Worm (Caenorhabditis elegans): ENCODE measurements around the gene K09E2.2.
A peak's percentile ranks its signal among the peaks of the same experiment; 100 is the strongest.

K09E2.2 gene

DNA sequence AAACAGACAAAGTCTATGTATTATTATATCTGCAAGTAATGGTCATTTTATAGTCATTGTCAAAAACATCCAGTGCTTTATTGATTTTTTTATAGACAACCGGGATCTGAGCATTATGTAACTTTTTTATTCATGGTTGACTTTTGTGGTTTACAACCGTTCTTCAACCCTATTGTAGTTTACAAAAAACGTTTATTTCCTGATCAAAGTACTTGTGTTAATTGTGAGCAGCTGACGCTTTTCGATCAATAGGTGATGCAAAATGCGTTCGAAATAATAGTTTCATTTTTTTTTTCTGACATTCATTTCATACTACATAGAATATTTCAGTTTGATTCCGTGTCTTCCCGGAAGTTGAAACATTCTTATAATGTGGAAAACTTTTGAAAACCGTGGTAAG, at the start of gene K09E2.2, which contains the start of gene K09E2.3:
K09E2.2 (plus strand) TSS at position 301 of the 400 bp plus-strand sequence.
K09E2.3 (plus strand) TSS at position 325 of the 400 bp plus-strand sequence.
- TF ChIP-seq ama-1 (optimal IDR thresholded peaks at IDR 0.05) (no peak), nhr-77 (tag; optimal IDR thresholded peaks at IDR 0.05) (no peak), unc-62 (GFP tag; optimal IDR thresholded peaks at IDR 0.05) (no peak), snpc-4 (tag; optimal IDR thresholded peaks at IDR 0.05) (no peak), mml-1 (tag; optimal IDR thresholded peaks at IDR 0.05) (no peak), sea-2 (GFP tag; optimal IDR thresholded peaks at IDR 0.05) (no peak), ztf-4 (tag; optimal IDR thresholded peaks at IDR 0.05) (no peak), ceh-9 (tag; optimal IDR thresholded peaks at IDR 0.05) (no peak), nfya-1 (tag; optimal IDR thresholded peaks at IDR 0.05; ENCODE audit: insufficient read depth) (no peak), unc-39 (tag; optimal IDR thresholded peaks at IDR 0.05) (no peak), eor-1 (tag; optimal IDR thresholded peaks at IDR 0.05) (no peak), ZK546.5 (tag; optimal IDR thresholded peaks at IDR 0.05) (no peak), nhr-12 (tag; optimal IDR thresholded peaks at IDR 0.05) (no peak), nhr-76 (tag; optimal IDR thresholded peaks at IDR 0.05) (no peak)

DNA sequence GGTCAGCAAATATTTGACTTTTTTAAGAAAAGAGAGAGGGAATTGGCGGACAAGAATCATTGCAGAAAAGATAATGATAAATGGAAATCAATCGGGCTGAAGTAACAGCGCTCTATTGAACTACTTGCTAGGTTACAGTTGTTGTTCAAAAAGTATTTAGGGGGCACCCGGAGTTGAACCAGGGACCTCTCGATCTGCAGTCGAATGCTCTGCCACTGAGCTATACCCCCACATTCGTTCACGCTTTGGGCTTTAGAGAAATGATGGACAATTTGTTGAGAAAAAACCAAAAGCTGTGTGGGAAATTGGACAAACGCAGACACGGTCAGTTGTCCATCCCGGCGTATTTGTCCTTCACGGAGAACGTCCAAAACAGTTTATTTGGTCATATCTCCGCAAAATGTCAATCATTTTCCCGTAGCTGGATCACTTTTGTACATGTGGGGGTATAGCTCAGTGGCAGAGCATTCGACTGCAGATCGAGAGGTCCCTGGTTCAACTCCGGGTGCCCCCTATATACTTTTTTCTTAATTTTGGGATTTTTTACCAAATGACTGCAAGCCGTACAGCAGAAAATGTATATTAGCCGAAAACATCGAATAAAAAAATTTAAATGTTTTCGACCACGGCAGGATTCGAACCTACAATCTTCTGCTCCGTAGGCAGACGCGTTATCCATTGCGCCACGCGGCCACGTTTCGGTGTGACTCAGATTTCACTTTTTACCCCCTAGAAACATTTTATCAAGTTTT, 48.8 kb upstream of the K09E2.2 start:
- TF ChIP-seq mdl-1 (tag; optimal IDR thresholded peaks at IDR 0.05) (no peak), lin-15B (tag; optimal IDR thresholded peaks at IDR 0.05) (no peak), elt-2 (tag; optimal IDR thresholded peaks at IDR 0.05) (peak; percentile 21), nfya-1 (tag; optimal IDR thresholded peaks at IDR 0.05; ENCODE audit: insufficient read depth) (peak; percentile 40), jun-1 (tag; optimal IDR thresholded peaks at IDR 0.05) (no peak), tbx-2 (tag; optimal IDR thresholded peaks at IDR 0.05) (peak; percentile 63), skn-1 (tag; optimal IDR thresholded peaks at IDR 0.05) (no peak), nhr-67 (tag; optimal IDR thresholded peaks at IDR 0.05) (no peak), R02D3.7 (tag; optimal IDR thresholded peaks at IDR 0.05) (no peak), nhr-23 (tag; optimal IDR thresholded peaks at IDR 0.05) (no peak), nhr-237 (tag; optimal IDR thresholded peaks at IDR 0.05) (no peak), ceh-9 (tag; optimal IDR thresholded peaks at IDR 0.05) (no peak), ceh-16 (tag; optimal IDR thresholded peaks at IDR 0.05) (no peak), hmg-11 (tag; optimal IDR thresholded peaks at IDR 0.05) (peak; percentile 53), snpc-4 (tag; optimal IDR thresholded peaks at IDR 0.05) (no peak), pqm-1 (tag; optimal IDR thresholded peaks at IDR 0.05) (no peak), daf-12 (tag; optimal IDR thresholded peaks at IDR 0.05) (no peak), unc-39 (tag; optimal IDR thresholded peaks at IDR 0.05) (no peak), nhr-76 (tag; optimal IDR thresholded peaks at IDR 0.05) (no peak), aly-2 (tag; optimal IDR thresholded peaks at IDR 0.05) (no peak), fkh-10 (GFP tag; optimal IDR thresholded peaks at IDR 0.05) (no peak), nhr-28 (tag; optimal IDR thresholded peaks at IDR 0.05) (no peak), ama-1 (optimal IDR thresholded peaks at IDR 0.05) (no peak), zag-1 (tag; optimal IDR thresholded peaks at IDR 0.05) (no peak), lsy-12 (tag; optimal IDR thresholded peaks at IDR 0.05) (no peak), ztf-4 (tag; optimal IDR thresholded peaks at IDR 0.05) (no peak), eor-1 (tag; optimal IDR thresholded peaks at IDR 0.05) (no peak), nhr-77 (tag; optimal IDR thresholded peaks at IDR 0.05) (no peak), elt-1 (tag; optimal IDR thresholded peaks at IDR 0.05) (no peak), egl-5 (tag; optimal IDR thresholded peaks at IDR 0.05) (no peak), egl-27 (tag; optimal IDR thresholded peaks at IDR 0.05) (peak; percentile 50), ztf-11 (tag; optimal IDR thresholded peaks at IDR 0.05) (no peak), unc-62 (GFP tag; optimal IDR thresholded peaks at IDR 0.05) (no peak), nhr-11 (tag; optimal IDR thresholded peaks at IDR 0.05) (no peak), lin-39 (tag; optimal IDR thresholded peaks at IDR 0.05) (peak; percentile 47), pha-4 (tag; optimal IDR thresholded peaks at IDR 0.05) (peak; percentile 20), nhr-25 (tag; optimal IDR thresholded peaks at IDR 0.05) (peak; percentile 46), fos-1 (tag; optimal IDR thresholded peaks at IDR 0.05) (no peak), fkh-2 (tag; optimal IDR thresholded peaks at IDR 0.05) (no peak), ceh-28 (tag; optimal IDR thresholded peaks at IDR 0.05) (peak; percentile 8), sea-2 (GFP tag; optimal IDR thresholded peaks at IDR 0.05) (no peak), nhr-12 (tag; optimal IDR thresholded peaks at IDR 0.05) (no peak), nhr-43 (tag; optimal IDR thresholded peaks at IDR 0.05; ENCODE audit: poor library complexity, severe bottlenecking) (peak; percentile 49), elt-3 (tag; optimal IDR thresholded peaks at IDR 0.05) (no peak), mml-1 (tag; optimal IDR thresholded peaks at IDR 0.05) (no peak), ceh-82 (tag; optimal IDR thresholded peaks at IDR 0.05) (no peak), ZK546.5 (tag; optimal IDR thresholded peaks at IDR 0.05) (no peak)
